Worm (Caenorhabditis elegans) whole organism, L1 larva: ENCODE measurements around the gene F59C12.3.

ENCODE experiments used
- C16A3.4 ChIP-seq: fragments of 150-350 bp; optimal IDR thresholded peaks from 2 replicates; lab custom pipeline; 2014; ENCODE audit warnings: missing biosample characterization, missing genetic modification characterization
- C34B4.2 ChIP-seq: sonication (generic microtip); optimal IDR thresholded peaks from 2 replicates; lab custom pipeline; 2017; ENCODE audit warnings: mild to moderate bottlenecking, missing genetic modification characterization, missing compliant biosample characterization
- F16B12.6 ChIP-seq: fragments of 150-350 bp; optimal IDR thresholded peaks from 2 replicates; lab custom pipeline; 2014; ENCODE audit warnings: missing biosample characterization, missing genetic modification characterization
- aly-2 ChIP-seq: fragments of 150-350 bp; optimal IDR thresholded peaks from 2 replicates; lab custom pipeline; 2014; ENCODE audit warnings: missing biosample characterization, missing genetic modification characterization
- ama-1 ChIP-seq: fragments of 150-350 bp; optimal IDR thresholded peaks from 2 replicates; lab custom pipeline; 2014
- ceh-63 ChIP-seq: fragments of 200-800 bp; sonication (Bioruptor generic); optimal IDR thresholded peaks from 2 replicates; lab custom pipeline; 2018; ENCODE audit warnings: mild to moderate bottlenecking, missing genetic modification characterization, missing compliant biosample characterization
- ceh-8 ChIP-seq: fragments of 200-800 bp; sonication (Bioruptor generic); optimal IDR thresholded peaks from 2 replicates; lab custom pipeline; 2018; ENCODE audit warnings: mild to moderate bottlenecking, missing genetic modification characterization, moderate library complexity, missing compliant biosample characterization
- ceh-90 ChIP-seq: sonication (generic microtip); optimal IDR thresholded peaks from 2 replicates; lab custom pipeline; 2016; ENCODE audit warnings: missing genetic modification characterization, missing compliant biosample characterization
- ces-1 ChIP-seq: fragments of 150-350 bp; optimal IDR thresholded peaks from 2 replicates; lab custom pipeline; 2014; ENCODE audit warnings: missing biosample characterization, missing genetic modification reagents, missing genetic modification characterization
- dsc-1 ChIP-seq: sonication (generic microtip); optimal IDR thresholded peaks from 2 replicates; lab custom pipeline; 2016; ENCODE audit warnings: mild to moderate bottlenecking, missing genetic modification characterization, missing compliant biosample characterization
- efl-3 ChIP-seq: fragments of 200-800 bp; sonication (Bioruptor generic); optimal IDR thresholded peaks from 2 replicates; lab custom pipeline; 2018; ENCODE audit warnings: mild to moderate bottlenecking, missing genetic modification characterization, missing compliant biosample characterization
- egl-27 ChIP-seq, 2 experiments: fragments of 150-350 bp in 1 of 2; sonication (generic microtip); optimal IDR thresholded peaks; 3 replicates each; lab custom pipeline; 2017 to 2018; ENCODE audit warnings: missing biosample characterization in 2 of 2, missing genetic modification characterization in 2 of 2, missing genetic modification reagents in 2 of 2
- elt-2 ChIP-seq: sonication (generic microtip); optimal IDR thresholded peaks from 2 replicates; lab custom pipeline; 2016; ENCODE audit warnings: missing genetic modification characterization, mild to moderate bottlenecking, inconsistent platforms, missing compliant biosample characterization, missing genetic modification reagents
- elt-3 ChIP-seq, 6 experiments: fragments of 150-350 bp in 1 of 6; sonication (generic microtip); optimal IDR thresholded peaks; 2 replicates each; lab custom pipeline; 2017 to 2018; ENCODE audit warnings: missing biosample characterization in 6 of 6, missing genetic modification characterization in 6 of 6, inconsistent platforms in 1 of 6
- fkh-10 ChIP-seq: sonication (generic microtip); optimal IDR thresholded peaks from 2 replicates; lab custom pipeline; 2017; ENCODE audit warnings: missing biosample characterization, missing genetic modification reagents, missing genetic modification characterization
- fkh-4 ChIP-seq: sonication (generic microtip); optimal IDR thresholded peaks from 2 replicates; lab custom pipeline; 2016; ENCODE audit warnings: missing compliant biosample characterization, missing genetic modification characterization, borderline replicate concordance
- fos-1 ChIP-seq: fragments of 150-350 bp; optimal IDR thresholded peaks from 2 replicates; lab custom pipeline; 2014; ENCODE audit warnings: missing biosample characterization, missing genetic modification characterization
- grh-1 ChIP-seq: fragments of 200-800 bp; sonication (Bioruptor generic); IDR thresholded peaks from 2 replicates; pipeline ENCODE4 v1.3.6; 2022; ENCODE audit warnings: missing genetic modification reagents, missing genetic modification characterization, missing compliant biosample characterization
- hpl-2 ChIP-seq: fragments of 150-350 bp; optimal IDR thresholded peaks from 2 replicates; lab custom pipeline; 2014; ENCODE audit warnings: missing biosample characterization, missing genetic modification reagents, missing genetic modification characterization
- lin-13 ChIP-seq: fragments of 150-350 bp; optimal IDR thresholded peaks from 2 replicates; lab custom pipeline; 2014; ENCODE audit warnings: missing biosample characterization, missing genetic modification reagents, missing genetic modification characterization
- lin-14 ChIP-seq: fragments of 200-800 bp; sonication (Bioruptor generic); optimal IDR thresholded peaks from 2 replicates; lab custom pipeline; 2018; ENCODE audit warnings: mild to moderate bottlenecking, missing genetic modification characterization, moderate library complexity, missing compliant biosample characterization
- lin-35 ChIP-seq, 2 experiments: fragments of 150-350 bp; optimal IDR thresholded peaks; 2 replicates each; lab custom pipeline; 2014; ENCODE audit warnings: missing biosample characterization in 2 of 2, missing genetic modification characterization in 2 of 2, missing genetic modification reagents in 2 of 2
- lin-39 ChIP-seq: fragments of 150-350 bp; optimal IDR thresholded peaks from 2 replicates; lab custom pipeline; 2014; ENCODE audit warnings: missing biosample characterization, missing genetic modification reagents, missing genetic modification characterization
- lir-3 ChIP-seq: sonication (generic microtip); optimal IDR thresholded peaks from 2 replicates; lab custom pipeline; 2016; ENCODE audit warnings: mild to moderate bottlenecking, missing genetic modification characterization, moderate library complexity, missing compliant biosample characterization; ENCODE audit not compliant: poor library complexity
- lsy-2 ChIP-seq, 2 experiments: fragments of 150-350 bp; optimal IDR thresholded peaks; 2 replicates each; lab custom pipeline; 2014; ENCODE audit warnings: missing biosample characterization in 2 of 2, missing genetic modification characterization in 2 of 2
- mep-1 ChIP-seq: fragments of 150-350 bp; optimal IDR thresholded peaks from 2 replicates; lab custom pipeline; 2014; ENCODE audit warnings: missing biosample characterization, missing genetic modification characterization
- nhr-12 ChIP-seq: sonication (generic microtip); optimal IDR thresholded peaks from 2 replicates; lab custom pipeline; 2017; ENCODE audit warnings: missing biosample characterization, missing genetic modification characterization
- nhr-19 ChIP-seq: fragments of 200-800 bp; sonication (Bioruptor generic); conservative IDR thresholded peaks from 2 replicates; pipeline ENCODE4 v1.3.6; 2022; ENCODE audit warnings: missing genetic modification characterization, missing compliant biosample characterization
- nhr-20 ChIP-seq: sonication (generic microtip); optimal IDR thresholded peaks from 2 replicates; lab custom pipeline; 2016; ENCODE audit warnings: mild to moderate bottlenecking, missing genetic modification characterization, missing compliant biosample characterization
- nhr-28 ChIP-seq: fragments of 150-350 bp; optimal IDR thresholded peaks from 2 replicates; lab custom pipeline; 2014; ENCODE audit warnings: missing biosample characterization, missing genetic modification characterization
- nhr-47 ChIP-seq: sonication (generic microtip); optimal IDR thresholded peaks from 2 replicates; lab custom pipeline; 2016; ENCODE audit warnings: mild to moderate bottlenecking, missing genetic modification characterization, moderate library complexity, missing compliant biosample characterization
- nhr-85 ChIP-seq: sonication (generic microtip); peaks from one replicate; lab custom pipeline; 2016; ENCODE audit warnings: missing genetic modification characterization, inconsistent platforms, missing compliant biosample characterization
- rnt-1 ChIP-seq: sonication (generic microtip); optimal IDR thresholded peaks from 2 replicates; lab custom pipeline; 2016; ENCODE audit warnings: mild to moderate bottlenecking, missing genetic modification characterization, moderate library complexity, missing compliant biosample characterization
- snpc-4 ChIP-seq: fragments of 150-350 bp; optimal IDR thresholded peaks from 2 replicates; lab custom pipeline; 2014; ENCODE audit warnings: missing biosample characterization, missing genetic modification characterization
- snu-23 ChIP-seq: sonication (generic microtip); optimal IDR thresholded peaks from 2 replicates; lab custom pipeline; 2016; ENCODE audit warnings: missing genetic modification characterization, missing compliant biosample characterization
- sptf-1 ChIP-seq: fragments of 150-350 bp; optimal IDR thresholded peaks from 2 replicates; lab custom pipeline; 2014; ENCODE audit warnings: missing biosample characterization, missing genetic modification characterization
- swsn-7 ChIP-seq: sonication (generic microtip); optimal IDR thresholded peaks from 2 replicates; lab custom pipeline; 2016; ENCODE audit warnings: missing genetic modification characterization, missing compliant biosample characterization
- unc-62 ChIP-seq: fragments of 150-350 bp; optimal IDR thresholded peaks from 2 replicates; lab custom pipeline; 2014; ENCODE audit warnings: missing biosample characterization, missing genetic modification reagents, missing genetic modification characterization
- unc-86 ChIP-seq: sonication (generic microtip); optimal IDR thresholded peaks from 2 replicates; lab custom pipeline; 2016; ENCODE audit warnings: missing genetic modification characterization, missing compliant biosample characterization
- vab-15 ChIP-seq: sonication (generic microtip); optimal IDR thresholded peaks from 2 replicates; lab custom pipeline; 2017; ENCODE audit warnings: missing genotype, mild to moderate bottlenecking, missing genetic modification characterization, missing compliant biosample characterization
- ztf-11 ChIP-seq, 2 experiments: sonication (generic microtip); optimal IDR thresholded peaks; 2 replicates each; lab custom pipeline; 2016 to 2017; ENCODE audit warnings: missing genetic modification characterization in 2 of 2, missing biosample characterization in 1 of 2, missing compliant biosample characterization in 1 of 2

F59C12.3 gene

DNA sequence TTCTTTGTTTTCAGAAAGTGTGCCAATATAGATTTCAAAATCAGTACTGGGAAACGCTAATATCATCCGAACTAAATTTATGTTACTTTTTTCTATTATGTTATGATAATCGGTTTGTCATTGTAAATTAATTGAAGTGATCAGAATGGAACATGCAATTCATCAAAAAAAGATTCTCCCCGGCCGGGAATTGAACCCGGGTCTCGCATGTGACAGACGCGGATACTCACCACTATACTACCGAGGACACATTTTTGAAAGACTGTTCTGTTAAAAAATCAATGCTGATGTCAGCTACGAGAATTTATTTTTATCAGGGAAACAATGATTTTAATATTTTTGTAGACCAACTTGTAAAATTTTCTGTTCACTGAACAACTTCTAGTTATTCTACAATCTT, 9.8 kb upstream of the F59C12.3 start (continued):
- no peak for TF ChIP-seq unc-86
- TF ChIP-seq nhr-28, result no peak
- TF ChIP-seq snu-23, result peak; percentile 26
- no peak for TF ChIP-seq rnt-1 (tag; lab: Kevin White, UChicago)
- TF ChIP-seq F16B12.6 (tag; lab: Kevin White, UChicago), result no peak
- no peak for TF ChIP-seq lin-14 (GFP tag; lab: Kevin White, UChicago)
- TF ChIP-seq snpc-4 (tag; lab: Kevin White, UChicago), result no peak
- no peak for TF ChIP-seq nhr-12
- TF ChIP-seq sptf-1 (tag; lab: Kevin White, UChicago), result no peak
- TF ChIP-seq mep-1, result no peak
- TF ChIP-seq C34B4.2 (tag; lab: Kevin White, UChicago), result no peak
- TF ChIP-seq egl-27 (tag; optimal IDR thresholded peaks at IDR 0.05; lab: Kevin White, UChicago), result no peak
- no peak for TF ChIP-seq lin-13 (GFP tag; lab: Kevin White, UChicago)
- TF ChIP-seq fkh-4 (tag; lab: Kevin White, UChicago), result no peak
- no peak for TF ChIP-seq ces-1 (GFP tag; lab: Kevin White, UChicago)
- TF ChIP-seq ama-1 (lab: Kevin White, UChicago), result no peak
- no peak for TF ChIP-seq hpl-2
- no peak for TF ChIP-seq aly-2 (tag; lab: Kevin White, UChicago)
- no peak for TF ChIP-seq ceh-8 (GFP tag; lab: Kevin White, UChicago)
- TF ChIP-seq unc-62 (GFP tag; lab: Kevin White, UChicago), result no peak
- no peak for TF ChIP-seq efl-3 (GFP tag; lab: Kevin White, UChicago)
- TF ChIP-seq fos-1 (tag; lab: Kevin White, UChicago), result no peak
- TF ChIP-seq ceh-63, result no peak
- no peak for TF ChIP-seq swsn-7 (tag; lab: Kevin White, UChicago)
- no peak for TF ChIP-seq nhr-47 (tag; lab: Kevin White, UChicago)
- TF ChIP-seq nhr-20 (tag; lab: Kevin White, UChicago), result peak; percentile 20
- no peak for TF ChIP-seq lin-39 (tag; lab: Kevin White, UChicago)
- TF ChIP-seq elt-3 (tag; optimal IDR thresholded peaks at IDR 0.05; lab: Kevin White, UChicago), result peak in 1 of 6 experiments; percentile 8
- peak in 1 of 2 experiments; percentile 36 for TF ChIP-seq lin-35 (GFP tag; optimal IDR thresholded peaks at IDR 0.05; lab: Kevin White, UChicago)
- no peak for TF ChIP-seq C16A3.4 (tag; lab: Kevin White, UChicago)

- TF ChIP-seq dsc-1 (no peak), lsy-2 (tag; optimal IDR thresholded peaks at IDR 0.05; lab: Kevin White, UChicago) (no peak), fos-1 (tag; lab: Kevin White, UChicago) (no peak), ceh-63 (no peak), nhr-28 (no peak), lir-3 (tag; lab: Kevin White, UChicago) (no peak), ceh-90 (no peak), grh-1 (GFP tag; lab: Robert Waterston, UW) (no peak), unc-62 (GFP tag; lab: Kevin White, UChicago) (no peak), fkh-10 (GFP tag; lab: Kevin White, UChicago) (no peak), ztf-11 (tag; optimal IDR thresholded peaks at IDR 0.05; lab: Kevin White, UChicago) (no peak), efl-3 (GFP tag; lab: Kevin White, UChicago) (no peak), nhr-12 (no peak), nhr-19 (no peak), elt-2 (tag; lab: Kevin White, UChicago) (no peak)
Observed at ce11 chrX:16618727-16619126, 9.4 kb upstream of the F59C12.3 start.

ce11 chrX:16618129-16618525, 8.8 kb upstream of the F59C12.3 start:
- TF ChIP-seq nhr-85, result peak; percentile 61
- no peak for TF ChIP-seq vab-15 (tag; lab: Kevin White, UChicago)
